Comparison of ENCODE assay signal across 1 fruit fly cellular context in the genomic region with DNA sequence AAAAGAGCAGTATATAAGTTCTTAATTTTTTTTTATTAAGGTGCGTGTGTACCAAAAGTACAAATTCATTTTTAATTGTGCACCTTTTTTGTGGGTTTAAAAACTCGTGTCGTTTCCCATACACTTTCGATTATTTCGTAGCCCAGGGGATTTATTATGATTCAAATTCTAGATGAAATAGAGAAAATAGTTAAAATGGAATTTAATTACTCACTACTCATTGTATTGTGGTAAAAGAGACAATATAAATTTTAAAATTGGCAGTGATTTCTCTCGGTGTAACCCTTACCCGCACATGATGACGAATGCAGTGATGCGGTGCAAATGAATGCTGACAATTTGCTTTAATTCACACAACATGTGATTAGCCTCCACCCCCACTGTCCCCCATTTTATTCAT.
TF ChIP-seq lines count a peak whose summit lies in the region.

No protein-coding gene starts in this region.

TF ChIP-seq in whole organism, embryonic, 481 proteins besides CTCF, POLR2A, EP300 and RAD21 (continued from another document):
- TF ChIP-seq CG14667 (GFP tag; IDR thresholded peaks at IDR 0.05; lab: Robert Waterston, UW) (no peak), CG17802 (tag; optimal IDR thresholded peaks at IDR 0.05; lab: Kevin White, UChicago) (no peak), pb (GFP tag; optimal IDR thresholded peaks at IDR 0.05; lab: Kevin White, UChicago) (no peak), da (GFP tag; optimal IDR thresholded peaks at IDR 0.05; lab: Kevin White, UChicago) (no peak), sug (tag; optimal IDR thresholded peaks at IDR 0.05; lab: Kevin White, UChicago) (no peak), Gug (GFP tag; IDR thresholded peaks at IDR 0.05; lab: Robert Waterston, UW) (no peak), Dref (GFP tag; IDR thresholded peaks at IDR 0.05; lab: Robert Waterston, UW) (no peak), tll (GFP tag; optimal IDR thresholded peaks at IDR 0.05; lab: Kevin White, UChicago) (no peak), CG1603 (tag; optimal IDR thresholded peaks at IDR 0.05; lab: Kevin White, UChicago) (peak; percentile 16), CG10209 (GFP tag; optimal IDR thresholded peaks at IDR 0.05; lab: Kevin White, UChicago) (no peak), CG6689 (GFP tag; IDR thresholded peaks at IDR 0.05; lab: Robert Waterston, UW) (no peak), nau (GFP tag; optimal IDR thresholded peaks at IDR 0.05; lab: Kevin White, UChicago) (no peak), ap (GFP tag; IDR thresholded peaks at IDR 0.05; lab: Robert Waterston, UW) (no peak), CG2712 (tag; optimal IDR thresholded peaks at IDR 0.05; lab: Kevin White, UChicago) (peak; percentile 12), ranshi (GFP tag; IDR thresholded peaks at IDR 0.05; lab: Robert Waterston, UW) (no peak), sim (GFP tag; IDR thresholded peaks at IDR 0.05; lab: Robert Waterston, UW) (no peak), HHEX (GFP tag; optimal IDR thresholded peaks at IDR 0.05; lab: Kevin White, UChicago) (no peak), Atf6 (GFP tag; IDR thresholded peaks at IDR 0.05; lab: Robert Waterston, UW) (no peak), Meics (GFP tag; optimal IDR thresholded peaks at IDR 0.05; lab: Kevin White, UChicago) (peak; percentile 24), zen2 (GFP tag; IDR thresholded peaks at IDR 0.05; lab: Robert Waterston, UW; ENCODE audit: partially characterized antibody) (no peak), Xbp1 (GFP tag; optimal IDR thresholded peaks at IDR 0.05; lab: Kevin White, UChicago) (peak; percentile 15), gfzf (GFP tag; optimal IDR thresholded peaks at IDR 0.05; lab: Kevin White, UChicago) (no peak), ash1 (GFP tag; optimal IDR thresholded peaks at IDR 0.05; lab: Kevin White, UChicago) (no peak), tgo (GFP tag; IDR thresholded peaks at IDR 0.05; lab: Robert Waterston, UW) (0 out of 3 replicates have a peak, but pooled peaks have one; percentile 16), CG7745 (tag; optimal IDR thresholded peaks at IDR 0.05; lab: Kevin White, UChicago) (no peak), bsh (GFP tag; optimal IDR thresholded peaks at IDR 0.05; lab: Kevin White, UChicago) (peak in 1 of 2 experiments; percentile 35), CG18599 (GFP tag; optimal IDR thresholded peaks at IDR 0.05; lab: Kevin White, UChicago) (peak; percentile 9), CG16779 (GFP tag; IDR thresholded peaks at IDR 0.05; lab: Robert Waterston, UW) (no peak), Dip2 (GFP tag; IDR thresholded peaks at IDR 0.05; lab: Robert Waterston, UW) (no peak), ems (GFP tag; optimal IDR thresholded peaks at IDR 0.05; lab: Kevin White, UChicago) (no peak), insv (GFP tag; optimal IDR thresholded peaks at IDR 0.05; lab: Kevin White, UChicago) (no peak), prd (optimal IDR thresholded peaks at IDR 0.05; lab: Kevin White, UChicago) (no peak), prd (GFP tag; IDR thresholded peaks at IDR 0.05; lab: Robert Waterston, UW) (peak; percentile 26; the same call in 1 of the 3 replicates), salm (tag; optimal IDR thresholded peaks at IDR 0.05; lab: Kevin White, UChicago) (no peak), CG11398 (GFP tag; optimal IDR thresholded peaks at IDR 0.05; lab: Kevin White, UChicago) (no peak), CG11456 (GFP tag; IDR thresholded peaks at IDR 0.05; lab: Robert Waterston, UW) (no peak), CG2120 (GFP tag; optimal IDR thresholded peaks at IDR 0.05; lab: Kevin White, UChicago) (peak; percentile 32), MBD-R2 (GFP tag; IDR thresholded peaks at IDR 0.05; lab: Robert Waterston, UW) (no peak), Blimp-1 (GFP tag; optimal IDR thresholded peaks at IDR 0.05; lab: Kevin White, UChicago) (peak; percentile 40)
